Fruit fly (Drosophila melanogaster) whole organism, adult: Measurements from ENCODE around the gene CG17982.

ENCODE experiments used
- CG11617 ChIP-seq: fragments of 200-800 bp; sonication (Bioruptor generic); optimal IDR thresholded peaks from 2 replicates; lab custom pipeline; 2017; ENCODE audit warnings: mild to moderate bottlenecking, missing biosample characterization, missing genetic modification reagents, missing genetic modification characterization
- CG12768 ChIP-seq: fragments of 200-800 bp; sonication (Bioruptor generic); optimal IDR thresholded peaks from 2 replicates; lab custom pipeline; 2017; ENCODE audit warnings: missing biosample characterization, missing genetic modification characterization, mild to moderate bottlenecking, moderate library complexity, missing genetic modification reagents
- CG14711 ChIP-seq: fragments of 200-800 bp; sonication (Bioruptor generic); optimal IDR thresholded peaks from 2 replicates; lab custom pipeline; 2018; ENCODE audit warnings: missing biosample characterization, mild to moderate bottlenecking, missing genetic modification characterization, moderate library complexity
- CG1620 ChIP-seq: fragments of 200-800 bp; sonication (Bioruptor generic); optimal IDR thresholded peaks from 2 replicates; lab custom pipeline; 2016; ENCODE audit warnings: missing biosample characterization, missing genetic modification characterization
- CG33017 ChIP-seq: fragments of 200-800 bp; sonication (Bioruptor generic); optimal IDR thresholded peaks from 2 replicates; lab custom pipeline; 2018; ENCODE audit warnings: missing biosample characterization, mild to moderate bottlenecking, missing genetic modification characterization, moderate library complexity
- CG5204 ChIP-seq: fragments of 200-800 bp; sonication (Bioruptor generic); optimal IDR thresholded peaks from 2 replicates; lab custom pipeline; 2016; ENCODE audit warnings: missing biosample characterization, missing genetic modification characterization
- CG7045 ChIP-seq: fragments of 200-800 bp; sonication (Bioruptor generic); optimal IDR thresholded peaks from 2 replicates; lab custom pipeline; 2017; ENCODE audit warnings: missing biosample characterization, mild to moderate bottlenecking, missing genetic modification characterization
- CG7101 ChIP-seq: fragments of 200-800 bp; sonication (Bioruptor generic); optimal IDR thresholded peaks from 2 replicates; lab custom pipeline; 2018; ENCODE audit warnings: missing biosample characterization, mild to moderate bottlenecking, missing genetic modification characterization, moderate library complexity
- Clk ChIP-seq: fragments of 200-800 bp; sonication (Bioruptor generic); optimal IDR thresholded peaks from 2 replicates; lab custom pipeline; 2017; ENCODE audit warnings: missing biosample characterization, missing genetic modification characterization
- Crg-1 ChIP-seq: fragments of 200-800 bp; sonication (Bioruptor generic); optimal IDR thresholded peaks from 2 replicates; lab custom pipeline; 2016; ENCODE audit warnings: missing biosample characterization, missing genetic modification characterization
- Hr96 ChIP-seq: fragments of 200-800 bp; sonication (Bioruptor generic); optimal IDR thresholded peaks from 2 replicates; lab custom pipeline; 2016; ENCODE audit warnings: missing biosample characterization, missing genetic modification characterization
- Mnt ChIP-seq: fragments of 200-800 bp; sonication (Bioruptor generic); optimal IDR thresholded peaks from 2 replicates; lab custom pipeline; 2016; ENCODE audit warnings: missing biosample characterization, mild to moderate bottlenecking, missing genetic modification characterization
- bab1 ChIP-seq: fragments of 200-800 bp; sonication (Bioruptor generic); optimal IDR thresholded peaks from 3 replicates; lab custom pipeline; 2019; ENCODE audit warnings: missing biosample characterization, mild to moderate bottlenecking, missing genetic modification characterization, moderate library complexity
- cic ChIP-seq: fragments of 200-800 bp; sonication (Bioruptor generic); optimal IDR thresholded peaks from 2 replicates; lab custom pipeline; 2017; ENCODE audit warnings: missing biosample characterization, mild to moderate bottlenecking, missing genetic modification characterization, moderate library complexity
- cnc ChIP-seq, 2 experiments: fragments of >200 bp; optimal IDR thresholded peaks; 2 replicates each; lab custom pipeline; 2017
- kay ChIP-seq: fragments of 200-800 bp; sonication (Bioruptor generic); peaks from one replicate; lab custom pipeline; 2016; ENCODE audit warnings: missing biosample characterization, missing genetic modification characterization, borderline replicate concordance
- ovo ChIP-seq: fragments of 200-800 bp; sonication (Bioruptor generic); optimal IDR thresholded peaks from 2 replicates; lab custom pipeline; 2016; ENCODE audit warnings: missing biosample characterization, missing genetic modification characterization
- pad ChIP-seq: fragments of 200-800 bp; sonication (Bioruptor generic); optimal IDR thresholded peaks from 3 replicates; lab custom pipeline; 2017; ENCODE audit warnings: missing biosample characterization, missing genetic modification characterization, mild to moderate bottlenecking, moderate library complexity, missing genetic modification reagents
- tj ChIP-seq: fragments of 200-800 bp; sonication (Bioruptor generic); optimal IDR thresholded peaks from 3 replicates; lab custom pipeline; 2017; ENCODE audit warnings: missing biosample characterization, mild to moderate bottlenecking, missing genetic modification characterization, moderate library complexity
- toe ChIP-seq: fragments of 200-800 bp; sonication (Bioruptor generic); optimal IDR thresholded peaks from 2 replicates; lab custom pipeline; 2016; ENCODE audit warnings: missing biosample characterization, missing genetic modification characterization

The CG17982 gene

DNA sequence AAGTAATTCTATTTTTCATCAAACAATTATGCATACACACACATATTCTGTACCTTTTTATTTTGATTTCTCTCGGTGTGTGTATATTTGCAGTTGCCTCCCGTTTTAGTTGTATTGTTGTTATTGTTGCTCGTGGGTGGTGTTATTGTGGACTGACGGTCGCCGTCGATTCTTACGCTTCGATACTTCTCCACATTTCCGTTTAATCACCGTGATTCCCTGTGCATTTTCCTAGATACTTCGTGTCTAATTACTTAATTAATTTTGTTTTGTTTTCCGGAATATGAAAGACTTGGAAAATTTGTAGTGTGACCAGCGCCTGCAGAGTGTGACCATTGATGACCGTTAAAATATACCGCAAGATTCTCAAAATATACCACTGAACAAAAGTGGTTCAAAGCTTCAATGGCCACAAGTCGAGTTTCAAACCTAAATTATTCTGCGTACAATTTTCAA lies 49.9 kb downstream of the CG17982 start, which contains the start of gene UbcE2H:
TSS of gene UbcE2H (minus strand) at position 343 of the 456 bp plus-strand sequence.
- TF ChIP-seq kay (GFP tag; lab: Kevin White, UChicago) (no peak), ovo (no peak), CG12768 (GFP tag; lab: Kevin White, UChicago) (no peak), CG11617 (GFP tag; lab: Kevin White, UChicago) (no peak), cnc (optimal IDR thresholded peaks at IDR 0.05; lab: Kevin White, UChicago) (no peak), bab1 (peak; percentile 60), CG14711 (tag; lab: Kevin White, UChicago) (peak; percentile 10), Crg-1 (no peak), CG7045 (GFP tag; lab: Kevin White, UChicago) (no peak), CG5204 (GFP tag; lab: Kevin White, UChicago) (no peak), toe (GFP tag; lab: Kevin White, UChicago) (no peak)

DNA sequence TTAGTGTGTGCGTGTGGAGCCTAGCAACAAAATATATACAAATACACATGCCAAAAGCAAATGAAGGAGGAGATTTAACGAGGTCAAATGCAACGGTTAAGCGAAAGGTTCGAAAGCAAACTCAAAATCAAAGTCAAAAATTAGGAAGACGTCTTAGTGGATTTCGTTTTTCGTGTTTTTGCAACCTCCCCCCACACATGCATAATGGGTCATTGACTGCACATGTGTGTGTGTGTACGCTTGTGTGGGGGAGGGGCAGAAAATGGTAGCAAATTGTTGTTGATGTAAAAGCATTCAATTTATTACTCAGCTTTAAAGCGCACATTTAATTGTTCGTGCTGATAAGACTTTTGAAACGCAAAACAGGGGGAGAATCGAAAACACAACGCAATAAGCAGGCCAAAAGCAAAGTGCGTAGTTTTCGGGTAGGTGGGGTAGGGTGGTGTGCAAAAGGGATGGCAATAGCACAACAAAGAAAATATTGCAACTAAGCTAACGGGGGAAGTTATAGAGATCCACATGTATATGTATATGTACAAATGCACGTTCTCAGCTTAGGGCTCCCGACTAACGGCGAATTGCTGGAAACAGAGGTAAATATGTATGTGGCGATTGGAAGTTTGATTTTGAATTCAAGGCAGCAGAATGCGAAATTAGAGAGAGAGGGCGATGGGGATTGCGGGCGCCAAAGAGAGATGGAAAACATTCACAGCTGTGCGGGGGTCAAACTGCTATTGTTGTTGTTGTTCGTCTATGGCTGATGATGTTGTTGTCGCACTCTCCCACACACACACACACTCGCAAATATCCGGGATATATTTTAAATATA lies 50.5 kb downstream of the CG17982 start:
- TF ChIP-seq CG33017 (tag; lab: Kevin White, UChicago): no peak
- no peak for TF ChIP-seq bab1
- peak; percentile 98 for TF ChIP-seq pad (GFP tag; lab: Kevin White, UChicago)
- TF ChIP-seq CG5204 (GFP tag; lab: Kevin White, UChicago): no peak
- no peak for TF ChIP-seq CG7045 (GFP tag; lab: Kevin White, UChicago)
- TF ChIP-seq kay (GFP tag; lab: Kevin White, UChicago): no peak
- no peak for TF ChIP-seq cic (GFP tag; lab: Kevin White, UChicago)
- peak; percentile 80 for TF ChIP-seq tj (GFP tag; lab: Kevin White, UChicago)
- TF ChIP-seq Clk (GFP tag; lab: Kevin White, UChicago): no peak
- TF ChIP-seq cnc (optimal IDR thresholded peaks at IDR 0.05; lab: Kevin White, UChicago): no peak
- TF ChIP-seq Hr96 (GFP tag; lab: Kevin White, UChicago): no peak
- peak; percentile 65 for TF ChIP-seq Mnt
- no peak for TF ChIP-seq Crg-1
- no peak for TF ChIP-seq CG1620 (GFP tag; lab: Kevin White, UChicago)
- TF ChIP-seq ovo: peak; percentile 98
- TF ChIP-seq CG11617 (GFP tag; lab: Kevin White, UChicago): no peak
- no peak for TF ChIP-seq toe (GFP tag; lab: Kevin White, UChicago)
- TF ChIP-seq CG14711 (tag; lab: Kevin White, UChicago): no peak
- no peak for TF ChIP-seq CG12768 (GFP tag; lab: Kevin White, UChicago)
- TF ChIP-seq CG7101 (tag; lab: Kevin White, UChicago): no peak
